Fruit fly (Drosophila melanogaster) S2 (cell line): Measurements from ENCODE around the gene Mst36Fb.

Experiments used
- CG8478 ChIP-seq: fragments of >200 bp; optimal IDR thresholded peaks from 2 replicates; lab custom pipeline; 2018
- CTCF ChIP-seq, 2 experiments: fragments of >200 bp; optimal IDR thresholded peaks; 2 replicates each; lab custom pipeline; 2018

DNA sequence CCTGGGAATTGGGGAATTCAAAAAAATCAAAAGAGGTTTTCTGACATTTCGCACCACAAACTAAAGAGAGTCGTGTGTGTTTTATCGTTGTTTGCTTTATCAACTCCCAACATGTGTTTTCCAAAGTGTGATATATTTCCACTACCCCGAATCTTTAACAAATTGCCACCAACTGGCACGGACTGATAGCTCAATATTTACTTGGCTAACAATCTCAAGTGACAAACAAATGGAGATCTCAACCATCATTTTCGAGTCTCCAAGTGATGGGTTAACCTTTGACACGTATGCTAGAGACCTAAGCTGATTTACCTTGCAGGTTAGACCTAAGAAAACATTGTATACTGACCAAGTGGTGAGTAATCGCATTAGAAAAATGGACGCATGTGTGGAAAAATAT, 49.4 kb downstream of the Mst36Fb start:
- no peak for TF ChIP-seq CTCF (optimal IDR thresholded peaks at IDR 0.05; lab: Kevin White, UChicago)
- no peak for TF ChIP-seq CG8478 (lab: Kevin White, UChicago)
